Worm (Caenorhabditis elegans) whole organism, L4 larva: ENCODE data around the gene F25E5.2.

ENCODE experiments used
- D1046.2 ChIP-seq: fragments of 200-800 bp; sonication (Bioruptor generic); IDR thresholded peaks from 2 replicates; pipeline ENCODE4 v1.3.6; 2022; ENCODE audit warnings: missing genetic modification characterization, missing compliant biosample characterization
- F10B5.3 ChIP-seq: sonication (generic microtip); optimal IDR thresholded peaks from 2 replicates; lab custom pipeline; 2016; ENCODE audit warnings: mild to moderate bottlenecking, missing genetic modification characterization, missing compliant biosample characterization
- F37D6.2 ChIP-seq: sonication (generic microtip); optimal IDR thresholded peaks from 2 replicates; lab custom pipeline; 2016; ENCODE audit warnings: mild to moderate bottlenecking, missing genetic modification characterization, missing compliant biosample characterization
- T26A8.4 ChIP-seq: fragments of 200-800 bp; sonication (Bioruptor generic); IDR thresholded peaks from 2 replicates; pipeline ENCODE4 v1.3.6; 2022; ENCODE audit warnings: missing genetic modification characterization, missing compliant biosample characterization
- ZK337.2 ChIP-seq: fragments of 200-800 bp; sonication (Bioruptor generic); IDR thresholded peaks from 2 replicates; pipeline ENCODE4 v1.3.6; 2022; ENCODE audit warnings: missing genetic modification reagents, missing genetic modification characterization, missing compliant biosample characterization
- ZK546.5 ChIP-seq, 2 experiments: sonication (generic microtip); optimal IDR thresholded peaks; 2 replicates each; lab custom pipeline; 2017; ENCODE audit warnings: missing biosample characterization in 2 of 2, missing genetic modification characterization in 2 of 2
- ceh-44 ChIP-seq: fragments of 200-800 bp; sonication (Bioruptor generic); IDR thresholded peaks from 2 replicates; pipeline ENCODE4 v1.3.6; 2022; ENCODE audit warnings: missing genetic modification reagents, missing genetic modification characterization, missing compliant biosample characterization
- ceh-82 ChIP-seq: sonication (generic microtip); optimal IDR thresholded peaks from 2 replicates; lab custom pipeline; 2017; ENCODE audit warnings: missing biosample characterization, missing genetic modification characterization
- ctbp-1 ChIP-seq: fragments of 200-800 bp; sonication (Bioruptor generic); IDR thresholded peaks from 2 replicates; pipeline ENCODE4 v1.3.6; 2022; ENCODE audit warnings: missing genetic modification reagents, missing genetic modification characterization, missing compliant biosample characterization
- daf-12 ChIP-seq: fragments of 150-350 bp; optimal IDR thresholded peaks from 2 replicates; lab custom pipeline; 2014; ENCODE audit warnings: missing biosample characterization, missing genetic modification reagents, missing genetic modification characterization
- daf-16 ChIP-seq, 3 experiments: sonication (generic microtip); optimal IDR thresholded peaks; 2 replicates each; lab custom pipeline; 2016 to 2017; ENCODE audit warnings: missing genetic modification characterization in 3 of 3, missing genetic modification reagents in 3 of 3, mild to moderate bottlenecking in 2 of 3, missing compliant biosample characterization in 2 of 3, missing biosample characterization in 1 of 3, moderate library complexity in 1 of 3
- dmd-6 ChIP-seq: fragments of 200-800 bp; sonication (Bioruptor generic); IDR thresholded peaks from 2 replicates; pipeline ENCODE4 v1.3.6; 2022; ENCODE audit warnings: missing genetic modification reagents, missing genetic modification characterization, missing compliant biosample characterization
- dmd-8 ChIP-seq: fragments of 200-800 bp; sonication (Bioruptor generic); IDR thresholded peaks from 2 replicates; pipeline ENCODE4 v1.3.6; 2022; ENCODE audit warnings: missing genetic modification characterization, missing compliant biosample characterization
- dpl-1 ChIP-seq: fragments of 150-350 bp; optimal IDR thresholded peaks from 2 replicates; lab custom pipeline; 2014; ENCODE audit warnings: missing biosample characterization, missing genetic modification reagents, missing genetic modification characterization
- egl-43 ChIP-seq: fragments of 200-800 bp; sonication (Bioruptor generic); IDR thresholded peaks from 2 replicates; pipeline ENCODE4 v1.3.6; 2022; ENCODE audit warnings: missing genetic modification reagents, missing genetic modification characterization, missing compliant biosample characterization
- hif-1 ChIP-seq, 2 experiments: sonication (generic microtip); optimal IDR thresholded peaks; 2 replicates each; lab custom pipeline; 2016 to 2017; ENCODE audit warnings: missing compliant biosample characterization in 2 of 2, missing genetic modification characterization in 2 of 2, missing genetic modification reagents in 2 of 2, missing genotype in 2 of 2, mild to moderate bottlenecking in 1 of 2
- lin-13 ChIP-seq: fragments of 150-350 bp; optimal IDR thresholded peaks from 2 replicates; lab custom pipeline; 2014; ENCODE audit warnings: missing biosample characterization, missing genetic modification reagents, missing genetic modification characterization
- lin-29 ChIP-seq: fragments of 200-800 bp; sonication (Bioruptor generic); IDR thresholded peaks from 2 replicates; pipeline ENCODE4 v1.3.6; 2022; ENCODE audit warnings: missing genetic modification reagents, missing genetic modification characterization, missing compliant biosample characterization
- lin-38 ChIP-seq: fragments of 200-800 bp; sonication (Bioruptor generic); IDR thresholded peaks from 2 replicates; pipeline ENCODE4 v1.3.6; 2022; ENCODE audit warnings: missing genetic modification reagents, missing genetic modification characterization, missing compliant biosample characterization
- lir-3 ChIP-seq: sonication (generic microtip); optimal IDR thresholded peaks from 2 replicates; lab custom pipeline; 2016; ENCODE audit warnings: mild to moderate bottlenecking, missing genetic modification characterization, missing compliant biosample characterization
- madf-5 ChIP-seq, 2 experiments: fragments of 200-800 bp; sonication (Bioruptor generic); IDR thresholded peaks; 2 replicates each; pipeline ENCODE4 v1.3.6; 2022; ENCODE audit warnings: missing compliant biosample characterization in 2 of 2, missing genetic modification characterization in 2 of 2
- madf-9 ChIP-seq: fragments of 200-800 bp; sonication (Bioruptor generic); conservative IDR thresholded peaks from 2 replicates; pipeline ENCODE4 v1.3.6; 2022; ENCODE audit warnings: missing genetic modification reagents, missing genetic modification characterization, missing compliant biosample characterization
- mxl-3 ChIP-seq: fragments of 200-800 bp; sonication (Bioruptor generic); optimal IDR thresholded peaks from 2 replicates; lab custom pipeline; 2018; ENCODE audit warnings: mild to moderate bottlenecking, missing genetic modification characterization, missing compliant biosample characterization
- nhr-10 ChIP-seq: fragments of 150-350 bp; optimal IDR thresholded peaks from 2 replicates; lab custom pipeline; 2014; ENCODE audit warnings: missing biosample characterization, missing genetic modification characterization
- nhr-48 ChIP-seq: sonication (generic microtip); optimal IDR thresholded peaks from 2 replicates; lab custom pipeline; 2016; ENCODE audit warnings: mild to moderate bottlenecking, missing genetic modification characterization, missing compliant biosample characterization
- nhr-77 ChIP-seq: fragments of 150-350 bp; optimal IDR thresholded peaks from 2 replicates; lab custom pipeline; 2014; ENCODE audit warnings: missing biosample characterization, missing genetic modification characterization
- php-3 ChIP-seq: fragments of 200-800 bp; sonication (Bioruptor generic); IDR thresholded peaks from 2 replicates; pipeline ENCODE4 v1.3.6; 2022; ENCODE audit warnings: missing genetic modification reagents, missing genetic modification characterization, missing compliant biosample characterization
- pqm-1 ChIP-seq: sonication (generic microtip); optimal IDR thresholded peaks from 2 replicates; lab custom pipeline; 2017; ENCODE audit warnings: missing biosample characterization, missing genetic modification characterization
- saeg-2 ChIP-seq: fragments of 200-800 bp; sonication (Bioruptor generic); IDR thresholded peaks from 2 replicates; pipeline ENCODE4 v1.3.6; 2022; ENCODE audit warnings: missing genetic modification reagents, missing genetic modification characterization, missing compliant biosample characterization
- set-16 ChIP-seq: fragments of 200-800 bp; sonication (Bioruptor generic); IDR thresholded peaks from 2 replicates; pipeline ENCODE4 v1.3.6; 2022; ENCODE audit warnings: missing genetic modification reagents, missing genetic modification characterization, missing compliant biosample characterization
- snpc-1.2 ChIP-seq: fragments of 200-800 bp; sonication (Bioruptor generic); IDR thresholded peaks from 2 replicates; pipeline ENCODE4 v1.3.6; 2022; ENCODE audit warnings: missing genetic modification reagents, missing genetic modification characterization, missing compliant biosample characterization
- snpc-4 ChIP-seq: fragments of 150-350 bp; optimal IDR thresholded peaks from 2 replicates; lab custom pipeline; 2014; ENCODE audit warnings: missing biosample characterization, missing genetic modification characterization
- tag-97 ChIP-seq: fragments of 200-800 bp; sonication (Bioruptor generic); IDR thresholded peaks from 2 replicates; pipeline ENCODE4 v1.3.6; 2022; ENCODE audit warnings: missing genetic modification characterization, missing compliant biosample characterization
- unc-62 ChIP-seq, 3 experiments: fragments of 150-350 bp in 1 of 3; sonication (generic microtip); optimal IDR thresholded peaks in 2 of 3; peaks in 1 of 3; 1 replicate in 1 of 3; 2 replicates in 2 of 3; lab custom pipeline; 2014 to 2017; ENCODE audit warnings: missing biosample characterization in 3 of 3, missing genetic modification characterization in 3 of 3, missing genetic modification reagents in 3 of 3, missing genotype in 1 of 3
- zag-1 ChIP-seq: fragments of 150-350 bp; optimal IDR thresholded peaks from 2 replicates; lab custom pipeline; 2014; ENCODE audit warnings: missing biosample characterization, missing genetic modification characterization

Gene F25E5.2

ce11 chrV:7487518-7487917 is 32.4 kb downstream of the F25E5.2 start, which contains the start of gene srbc-7:
Gene srbc-7 (minus strand): TSS chrV:7487618.
- TF ChIP-seq zag-1 (tag; lab: Kevin White, UChicago) (no peak), ctbp-1 (GFP tag; lab: Robert Waterston, UW) (no peak), php-3 (no peak)

DNA sequence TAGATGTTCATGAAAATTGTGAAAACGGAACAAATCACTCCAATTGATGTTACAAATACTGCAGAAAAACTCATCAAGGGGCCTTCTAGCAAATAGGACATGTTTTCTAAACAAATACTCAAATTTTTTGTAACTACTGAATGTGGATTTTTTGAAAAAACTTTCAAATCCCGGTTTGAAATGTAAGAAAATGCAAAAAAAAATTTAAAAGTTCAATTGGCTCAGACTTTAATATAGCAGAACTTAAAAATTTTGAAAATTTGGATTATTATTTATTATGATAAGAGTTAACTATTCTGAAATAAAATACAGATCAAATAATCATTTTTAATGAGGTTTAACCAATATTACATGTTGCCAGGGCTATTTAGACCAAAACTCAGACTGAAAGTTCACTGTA is 35.2 kb downstream of the F25E5.2 start, which contains the start of gene srbc-9:
Gene srbc-9 (minus strand): TSS at position 101 of the 400 bp plus-strand sequence.
- TF ChIP-seq dpl-1 (GFP tag; lab: Kevin White, UChicago) (no peak), daf-12 (tag; lab: Kevin White, UChicago) (no peak), F10B5.3 (tag; lab: Kevin White, UChicago) (no peak), nhr-48 (tag; lab: Kevin White, UChicago) (no peak), dmd-6 (no peak), tag-97 (GFP tag; lab: Robert Waterston, UW) (no peak), mxl-3 (GFP tag; lab: Kevin White, UChicago) (no peak), madf-5 (GFP tag; IDR thresholded peaks at IDR 0.05; lab: Robert Waterston, UW) (no peak), ceh-44 (GFP tag; lab: Robert Waterston, UW) (no peak), snpc-4 (tag; lab: Kevin White, UChicago) (no peak), nhr-10 (tag; lab: Kevin White, UChicago) (no peak), dmd-8 (GFP tag; lab: Robert Waterston, UW) (no peak), pqm-1 (no peak), lin-13 (GFP tag; lab: Kevin White, UChicago) (no peak), madf-9 (GFP tag; lab: Robert Waterston, UW) (no peak), F37D6.2 (tag; lab: Kevin White, UChicago) (no peak)

DNA sequence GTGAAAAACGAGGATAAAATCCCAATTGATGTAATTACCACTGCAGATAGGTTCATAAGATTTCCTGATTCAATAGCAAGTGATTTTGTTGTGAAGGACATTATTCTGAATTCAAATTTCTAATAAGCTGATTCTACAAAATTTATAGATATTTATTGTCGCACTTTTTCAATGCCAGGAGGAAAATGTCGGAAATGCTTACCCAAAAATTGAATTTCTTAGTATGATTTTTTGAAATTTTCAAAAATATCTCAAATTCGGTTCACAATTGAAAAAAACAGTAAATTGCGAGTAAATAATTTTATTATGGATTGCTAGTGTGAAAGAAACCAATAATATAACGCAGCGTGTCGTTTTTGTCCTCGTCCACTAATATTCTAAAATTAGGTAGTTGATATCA is 37.8 kb downstream of the F25E5.2 start, which contains the start of gene srbc-10:
Gene srbc-10 (minus strand): TSS at position 101 of the 400 bp plus-strand sequence.
- TF ChIP-seq unc-62 (GFP tag; optimal IDR thresholded peaks at IDR 0.05 in 1 of 2; lab: Kevin White, UChicago) (no peak), unc-62 (tag; optimal IDR thresholded peaks at IDR 0.05; lab: Kevin White, UChicago) (no peak), hif-1 (tag; optimal IDR thresholded peaks at IDR 0.05; lab: Kevin White, UChicago) (no peak), T26A8.4 (GFP tag; lab: Robert Waterston, UW) (no peak), nhr-77 (tag; lab: Kevin White, UChicago) (no peak), lin-38 (GFP tag; lab: Robert Waterston, UW) (no peak), daf-16 (GFP tag; optimal IDR thresholded peaks at IDR 0.05; lab: Kevin White, UChicago) (no peak), daf-16 (tag; optimal IDR thresholded peaks at IDR 0.05; lab: Kevin White, UChicago) (no peak), set-16 (GFP tag; lab: Robert Waterston, UW) (no peak), ceh-82 (no peak)
- TF ChIP-seq, all 104 proteins: peak for 0

- no peak for TF ChIP-seq lin-29 (GFP tag; lab: Robert Waterston, UW)
- no peak for TF ChIP-seq unc-62 (GFP tag; optimal IDR thresholded peaks at IDR 0.05 in 1 of 2; lab: Kevin White, UChicago)
- no peak for TF ChIP-seq unc-62 (tag; optimal IDR thresholded peaks at IDR 0.05; lab: Kevin White, UChicago)
- no peak for TF ChIP-seq D1046.2 (GFP tag; lab: Robert Waterston, UW)
- no peak for TF ChIP-seq saeg-2 (GFP tag; lab: Robert Waterston, UW)
- TF ChIP-seq snpc-1.2 (GFP tag; lab: Robert Waterston, UW) = no peak
- no peak for TF ChIP-seq ZK546.5 (tag; optimal IDR thresholded peaks at IDR 0.05; lab: Kevin White, UChicago)
- no peak for TF ChIP-seq egl-43 (GFP tag; lab: Robert Waterston, UW)
Observed at ce11 chrV:7495189-7495588, 40.1 kb downstream of the F25E5.2 start, which contains the start of gene srbc-11. Gene srbc-11 (minus strand): TSS chrV:7495289.

DNA sequence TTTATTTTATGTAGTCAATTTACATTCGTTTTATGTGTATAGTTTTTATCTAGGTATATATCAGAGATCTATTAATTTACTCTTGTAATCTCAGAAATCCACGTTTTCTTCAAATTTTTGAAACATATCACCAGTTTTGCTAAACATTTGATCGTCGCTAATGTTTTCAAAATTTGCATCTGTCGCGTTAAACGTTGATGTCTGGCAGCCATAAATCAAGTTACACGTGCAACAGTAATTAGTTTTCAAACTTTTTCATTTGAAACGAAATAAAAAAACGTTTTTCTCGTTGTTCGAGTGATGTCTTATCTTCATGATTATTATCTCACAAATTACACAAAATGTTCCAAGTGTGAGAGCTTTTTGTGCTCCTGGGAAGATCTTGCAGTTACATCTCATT is 42.3 kb downstream of the F25E5.2 start, which contains the start of gene srh-79:
Gene srh-79 (plus strand): TSS at position 301 of the 400 bp plus-strand sequence.
- no peak for TF ChIP-seq lir-3 (tag; lab: Kevin White, UChicago)
- no peak for TF ChIP-seq daf-16 (GFP tag; optimal IDR thresholded peaks at IDR 0.05; lab: Kevin White, UChicago)
- TF ChIP-seq daf-16 (tag; optimal IDR thresholded peaks at IDR 0.05; lab: Kevin White, UChicago) = no peak
- no peak for TF ChIP-seq ZK337.2 (GFP tag; lab: Robert Waterston, UW)
